Worm (Caenorhabditis elegans): Measurements from ENCODE around the gene Y46B2A.3.

DNA sequence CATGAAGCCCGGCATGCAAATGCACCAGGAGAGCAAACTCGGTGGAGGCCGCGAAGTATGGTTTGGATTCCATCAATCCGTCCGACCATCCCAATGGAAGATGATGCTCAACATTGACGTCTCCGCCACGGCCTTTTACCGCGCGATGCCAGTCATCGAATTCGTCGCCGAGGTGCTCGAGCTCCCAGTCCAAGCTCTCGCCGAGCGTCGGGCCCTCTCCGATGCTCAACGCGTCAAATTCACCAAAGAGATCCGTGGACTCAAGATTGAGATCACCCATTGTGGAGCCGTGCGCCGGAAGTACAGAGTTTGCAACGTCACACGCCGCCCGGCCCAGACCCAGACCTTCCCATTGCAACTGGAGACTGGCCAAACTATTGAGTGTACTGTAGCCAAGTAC, 9.0 kb upstream of the Y46B2A.3 start:
- TF ChIP-seq ceh-13 (GFP tag; optimal IDR thresholded peaks at IDR 0.05) (no peak), flt-1 (GFP tag; IDR thresholded peaks at IDR 0.05) (no peak), aly-1 (tag; optimal IDR thresholded peaks at IDR 0.05) (no peak), sea-1 (GFP tag; conservative IDR thresholded peaks at IDR 0.05) (no peak)
